Fruit fly (Drosophila melanogaster) whole organism, embryonic: Measurements from ENCODE around the gene CG15395.

Source experiments
- CG10267 ChIP-seq: fragments of 200-800 bp; sonication (Bioruptor generic); optimal IDR thresholded peaks from 2 replicates; lab custom pipeline; 2018; ENCODE audit warnings: missing biosample characterization, mild to moderate bottlenecking, missing genetic modification characterization, moderate library complexity
- CG10565 ChIP-seq: fragments of 200-800 bp; sonication (Bioruptor generic); optimal IDR thresholded peaks from 3 replicates; lab custom pipeline; 2016; ENCODE audit warnings: missing biosample characterization, mild to moderate bottlenecking, missing genetic modification characterization
- CG11398 ChIP-seq: fragments of 200-800 bp; sonication (Bioruptor generic); optimal IDR thresholded peaks from 2 replicates; lab custom pipeline; 2016; ENCODE audit warnings: missing biosample characterization, missing genetic modification characterization
- CG12299 ChIP-seq: fragments of 200-800 bp; sonication (Bioruptor generic); optimal IDR thresholded peaks from 2 replicates; lab custom pipeline; 2018; ENCODE audit warnings: missing biosample characterization, mild to moderate bottlenecking, missing genetic modification characterization
- CG14710 ChIP-seq: fragments of 200-800 bp; sonication (Bioruptor generic); optimal IDR thresholded peaks from 3 replicates; lab custom pipeline; 2019; ENCODE audit warnings: missing biosample characterization, mild to moderate bottlenecking, missing genetic modification characterization, moderate library complexity
- CG15479 ChIP-seq: fragments of 200-800 bp; sonication (Bioruptor generic); optimal IDR thresholded peaks from 3 replicates; lab custom pipeline; 2019; ENCODE audit warnings: missing biosample characterization, mild to moderate bottlenecking, missing genetic modification characterization, moderate library complexity
- CG2712 ChIP-seq: fragments of 200-800 bp; optimal IDR thresholded peaks from 3 replicates; lab custom pipeline; 2019; ENCODE audit warnings: missing biosample characterization, mild to moderate bottlenecking, missing genetic modification characterization, moderate library complexity
- CG31441 ChIP-seq: fragments of 200-800 bp; sonication (Bioruptor generic); IDR thresholded peaks from 2 replicates; pipeline ENCODE4 v1.3.6; 2022; ENCODE audit warnings: missing biosample characterization, missing genetic modification characterization
- CG3281 ChIP-seq: fragments of 200-800 bp; sonication (Bioruptor generic); optimal IDR thresholded peaks from 3 replicates; lab custom pipeline; 2017; ENCODE audit warnings: missing biosample characterization, mild to moderate bottlenecking, missing genetic modification characterization
- CG7556 ChIP-seq: fragments of 200-800 bp; sonication (Bioruptor generic); optimal IDR thresholded peaks from 2 replicates; lab custom pipeline; 2017; ENCODE audit warnings: missing biosample characterization, mild to moderate bottlenecking, missing genetic modification characterization
- CG8281 ChIP-seq: fragments of 200-800 bp; sonication (Bioruptor generic); optimal IDR thresholded peaks from 2 replicates; lab custom pipeline; 2018; ENCODE audit warnings: missing biosample characterization, mild to moderate bottlenecking, missing genetic modification characterization, moderate library complexity
- CG8478 ChIP-seq: fragments of >200 bp; optimal IDR thresholded peaks from 2 replicates; lab custom pipeline; 2018
- CTCF ChIP-seq: fragments of 200-800 bp; sonication (Bioruptor generic); optimal IDR thresholded peaks from 2 replicates; lab custom pipeline; 2017; ENCODE audit warnings: missing biosample characterization, mild to moderate bottlenecking, missing genetic modification characterization, moderate library complexity
- Dad ChIP-seq: fragments of 200-800 bp; sonication (Bioruptor generic); optimal IDR thresholded peaks from 3 replicates; lab custom pipeline; 2016; ENCODE audit warnings: missing biosample characterization, missing genetic modification characterization
- Deaf1 ChIP-seq: fragments of 200-800 bp; optimal IDR thresholded peaks from 3 replicates; lab custom pipeline; 2019; ENCODE audit warnings: missing biosample characterization, mild to moderate bottlenecking, missing genetic modification characterization, moderate library complexity
- E2f2 ChIP-seq: fragments of 200-800 bp; sonication (Bioruptor generic); IDR thresholded peaks from 2 replicates; pipeline ENCODE4 v1.3.6; 2022; ENCODE audit warnings: missing biosample characterization, missing genetic modification characterization
- Fer2 ChIP-seq: fragments of 200-800 bp; sonication (Bioruptor generic); optimal IDR thresholded peaks from 2 replicates; lab custom pipeline; 2018; ENCODE audit warnings: missing biosample characterization, mild to moderate bottlenecking, missing genetic modification characterization, moderate library complexity
- HHEX ChIP-seq: fragments of 200-800 bp; sonication (Bioruptor generic); optimal IDR thresholded peaks from 3 replicates; lab custom pipeline; 2017; ENCODE audit warnings: missing biosample characterization, mild to moderate bottlenecking, missing genetic modification characterization, missing genetic modification reagents
- HLH54F ChIP-seq: fragments of 200-800 bp; sonication (Bioruptor generic); optimal IDR thresholded peaks from 3 replicates; lab custom pipeline; 2016; ENCODE audit warnings: missing biosample characterization, missing genetic modification characterization
- Hr51 ChIP-seq, 2 experiments: fragments of 200-800 bp; sonication (Bioruptor generic); optimal IDR thresholded peaks; 2 replicates in 1 of 2; 3 replicates in 1 of 2; lab custom pipeline; 2016 to 2018; ENCODE audit warnings: missing biosample characterization in 2 of 2, missing genetic modification characterization in 2 of 2, mild to moderate bottlenecking in 1 of 2, moderate library complexity in 1 of 2
- Mrtf ChIP-seq: fragments of 200-800 bp; sonication (Bioruptor generic); IDR thresholded peaks from 3 replicates; pipeline ENCODE4 v1.3.6; 2022; ENCODE audit warnings: missing biosample characterization, missing genetic modification characterization
- Scr ChIP-seq: fragments of 200-800 bp; sonication (Bioruptor generic); IDR thresholded peaks from 2 replicates; pipeline ENCODE4 v1.3.6; 2022; ENCODE audit warnings: missing biosample characterization, missing genetic modification characterization; ENCODE audit not compliant: partially characterized antibody
- Xbp1 ChIP-seq: fragments of 200-800 bp; sonication (Bioruptor generic); optimal IDR thresholded peaks from 3 replicates; lab custom pipeline; 2016; ENCODE audit warnings: missing biosample characterization, mild to moderate bottlenecking, missing genetic modification characterization
- amos ChIP-seq: fragments of 200-800 bp; sonication (Bioruptor generic); IDR thresholded peaks from 2 replicates; pipeline ENCODE4 v1.3.6; 2022; ENCODE audit warnings: missing biosample characterization, missing genetic modification characterization; ENCODE audit not compliant: partially characterized antibody
- btn ChIP-seq: fragments of 200-800 bp; sonication (Bioruptor generic); optimal IDR thresholded peaks from 2 replicates; lab custom pipeline; 2016; ENCODE audit warnings: missing biosample characterization, missing genetic modification characterization
- chm ChIP-seq: fragments of 200-800 bp; sonication (Bioruptor generic); IDR thresholded peaks from 2 replicates; pipeline ENCODE4 v1.3.6; 2022; ENCODE audit warnings: missing biosample characterization, missing genetic modification characterization
- chn ChIP-seq: fragments of 200-800 bp; sonication (Bioruptor generic); optimal IDR thresholded peaks from 2 replicates; lab custom pipeline; 2016; ENCODE audit warnings: missing biosample characterization, missing genetic modification characterization
- crp ChIP-seq, 2 experiments: fragments of 200-800 bp; sonication (Bioruptor generic); optimal IDR thresholded peaks; 2 replicates in 1 of 2; 3 replicates in 1 of 2; lab custom pipeline; 2017; ENCODE audit warnings: missing biosample characterization in 2 of 2, missing genetic modification characterization in 2 of 2, mild to moderate bottlenecking in 1 of 2, moderate library complexity in 1 of 2
- exex ChIP-seq: fragments of 200-800 bp; sonication (Bioruptor generic); optimal IDR thresholded peaks from 4 replicates; lab custom pipeline; 2018; ENCODE audit warnings: missing biosample characterization, mild to moderate bottlenecking, missing genetic modification characterization, moderate library complexity
- gcm ChIP-seq: fragments of 200-800 bp; sonication (Bioruptor generic); optimal IDR thresholded peaks from 2 replicates; lab custom pipeline; 2019; ENCODE audit warnings: missing biosample characterization, mild to moderate bottlenecking, missing genetic modification characterization, moderate library complexity
- grn ChIP-seq: fragments of 200-800 bp; sonication (Bioruptor generic); optimal IDR thresholded peaks from 3 replicates; lab custom pipeline; 2017; ENCODE audit warnings: missing biosample characterization, missing genetic modification characterization
- h ChIP-seq: fragments of >200 bp; optimal IDR thresholded peaks from 2 replicates; lab custom pipeline; 2017
- hb ChIP-seq: fragments of 200-800 bp; sonication (Bioruptor generic); IDR thresholded peaks from 3 replicates; pipeline ENCODE4 v1.3.6; 2022; ENCODE audit warnings: missing biosample characterization, missing genetic modification characterization; ENCODE audit not compliant: partially characterized antibody
- inv ChIP-seq: fragments of 200-800 bp; sonication (Bioruptor generic); IDR thresholded peaks from 2 replicates; pipeline ENCODE4 v1.3.6; 2022; ENCODE audit warnings: missing biosample characterization, missing genetic modification characterization; ENCODE audit not compliant: partially characterized antibody
- jumu ChIP-seq: fragments of 200-800 bp; sonication (Bioruptor generic); optimal IDR thresholded peaks from 3 replicates; lab custom pipeline; 2016; ENCODE audit warnings: missing biosample characterization, missing genetic modification characterization
- kay ChIP-seq: fragments of 200-800 bp; sonication (Bioruptor generic); optimal IDR thresholded peaks from 2 replicates; lab custom pipeline; 2016; ENCODE audit warnings: missing biosample characterization, missing genetic modification characterization
- mirr ChIP-seq: fragments of 200-800 bp; sonication (Bioruptor generic); optimal IDR thresholded peaks from 3 replicates; lab custom pipeline; 2018; ENCODE audit warnings: missing biosample characterization, mild to moderate bottlenecking, missing genetic modification characterization
- peb ChIP-seq: fragments of 200-800 bp; sonication (Bioruptor generic); IDR thresholded peaks from 2 replicates; pipeline ENCODE4 v1.3.6; 2022; ENCODE audit warnings: missing biosample characterization, missing genetic modification characterization
- pfk ChIP-seq: fragments of 200-800 bp; sonication (Bioruptor generic); optimal IDR thresholded peaks from 2 replicates; lab custom pipeline; 2018; ENCODE audit warnings: missing biosample characterization, mild to moderate bottlenecking, missing genetic modification characterization, moderate library complexity
- pzg ChIP-seq: fragments of 200-800 bp; sonication (Bioruptor generic); optimal IDR thresholded peaks from 3 replicates; lab custom pipeline; 2018; ENCODE audit warnings: missing biosample characterization, mild to moderate bottlenecking, missing genetic modification characterization, moderate library complexity
- sens ChIP-seq: fragments of 200-800 bp; sonication (Bioruptor generic); peaks from one replicate; lab custom pipeline; 2016; ENCODE audit warnings: missing biosample characterization, missing genetic modification characterization
- stc ChIP-seq: fragments of 200-800 bp; sonication (Bioruptor generic); IDR thresholded peaks from 2 replicates; pipeline ENCODE4 v1.3.6; 2022; ENCODE audit warnings: missing biosample characterization, missing genetic modification characterization
- stwl ChIP-seq: fragments of 200-800 bp; sonication (Bioruptor generic); optimal IDR thresholded peaks from 3 replicates; lab custom pipeline; 2018; ENCODE audit warnings: missing biosample characterization, mild to moderate bottlenecking, missing genetic modification characterization, moderate library complexity
- unpg ChIP-seq: fragments of 200-800 bp; sonication (Bioruptor generic); optimal IDR thresholded peaks from 3 replicates; lab custom pipeline; 2018; ENCODE audit warnings: missing biosample characterization, mild to moderate bottlenecking, missing genetic modification characterization, moderate library complexity
- vvl ChIP-seq: fragments of 200-800 bp; sonication (Bioruptor generic); IDR thresholded peaks from 2 replicates; pipeline ENCODE4 v1.3.6; 2022; ENCODE audit warnings: missing biosample characterization, missing genetic modification characterization
- wdn ChIP-seq: fragments of 200-800 bp; sonication (Bioruptor generic); IDR thresholded peaks from 2 replicates; pipeline ENCODE4 v1.3.6; 2022; ENCODE audit warnings: missing biosample characterization, missing genetic modification characterization
- zf30C ChIP-seq: fragments of 200-800 bp; sonication (Bioruptor generic); optimal IDR thresholded peaks from 3 replicates; lab custom pipeline; 2018; ENCODE audit warnings: missing biosample characterization, mild to moderate bottlenecking, missing genetic modification characterization

The CG15395 gene

DNA sequence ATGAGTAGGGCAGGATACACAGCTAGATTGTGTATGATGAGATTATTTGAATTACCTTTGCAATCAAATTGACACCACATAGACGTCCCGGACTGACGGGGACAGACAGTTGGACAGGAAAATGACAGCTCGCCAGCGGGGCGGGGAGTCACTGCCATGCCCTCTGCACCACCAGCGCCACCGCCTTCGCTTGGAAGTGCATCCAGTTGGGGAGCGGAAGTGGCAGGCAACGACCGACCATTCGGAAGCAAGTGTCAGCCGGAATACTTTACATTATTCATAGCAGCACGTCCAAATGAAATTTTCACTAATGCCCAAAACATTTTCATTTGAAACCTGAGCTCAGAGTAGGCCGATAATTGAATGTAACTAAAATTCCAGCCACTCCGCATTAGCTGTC lies at the start of gene CG15395:
CG15395 (plus strand) TSS at position 301 of the 400 bp plus-strand sequence.
- TF ChIP-seq Hr51 (GFP tag; optimal IDR thresholded peaks at IDR 0.05; lab: Kevin White, UChicago) (no peak), Xbp1 (GFP tag; lab: Kevin White, UChicago) (no peak), CG10267 (no peak), btn (GFP tag; lab: Kevin White, UChicago) (no peak), CG15479 (GFP tag; lab: Kevin White, UChicago) (no peak), zf30C (no peak), CG11398 (GFP tag; lab: Kevin White, UChicago) (no peak), Deaf1 (tag; lab: Kevin White, UChicago) (no peak), HLH54F (no peak), h (no peak), gcm (no peak), CG12299 (tag; lab: Kevin White, UChicago) (no peak), Fer2 (tag; lab: Kevin White, UChicago) (no peak)

DNA sequence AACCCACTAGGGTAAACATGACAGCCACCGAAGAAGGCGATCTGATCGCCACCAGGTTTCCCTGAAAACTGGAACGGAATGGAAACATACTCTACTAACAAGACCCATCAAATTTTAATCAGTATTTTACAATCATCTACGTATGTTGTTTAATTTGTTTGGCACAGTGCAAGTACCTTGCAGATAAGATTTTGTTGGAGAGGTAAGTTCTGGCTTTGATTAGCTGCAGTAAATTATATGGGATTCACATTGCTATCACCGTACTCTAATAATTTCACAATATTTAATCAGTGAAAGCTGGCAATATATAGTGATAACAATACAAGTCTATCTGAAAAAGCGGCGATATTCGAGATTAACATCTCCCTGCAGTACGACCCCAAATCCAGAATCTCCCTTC lies 45.0 kb upstream of the CG15395 start, which contains the start of gene Cyp309a1:
Cyp309a1 (minus strand) TSS at position 73 of the 400 bp plus-strand sequence.
- TF ChIP-seq CG3281 (no peak), pfk (GFP tag; lab: Kevin White, UChicago) (peak; percentile 15), grn (peak; percentile 23), inv (no peak), mirr (GFP tag; lab: Kevin White, UChicago) (peak; percentile 4), exex (peak; percentile 74)

DNA sequence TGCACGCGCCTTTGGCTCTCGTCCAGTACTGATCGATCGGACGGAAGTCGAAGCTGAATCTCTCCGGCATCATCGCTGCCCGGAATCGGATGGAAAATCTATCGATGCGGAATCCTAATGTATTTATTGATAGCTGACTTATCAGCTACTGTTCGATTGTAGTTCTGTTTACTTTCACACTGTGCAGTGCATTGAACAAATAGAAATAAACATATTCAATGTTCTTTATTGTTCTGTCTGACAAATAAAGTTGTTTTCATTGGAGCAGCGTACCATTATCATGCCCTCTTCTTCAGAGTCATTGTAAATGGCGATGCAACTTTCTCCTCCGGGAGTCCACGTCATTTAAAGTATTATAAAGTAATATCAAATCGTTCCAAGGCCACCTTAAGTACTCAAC lies 36.9 kb upstream of the CG15395 start, which contains the start of gene Cyp309a2:
Cyp309a2 (minus strand) TSS at position 101 of the 400 bp plus-strand sequence.
- TF ChIP-seq jumu (GFP tag; lab: Kevin White, UChicago): no peak
- TF ChIP-seq CG7556 (GFP tag; lab: Kevin White, UChicago): no peak
- no peak for TF ChIP-seq CG8281 (tag; lab: Kevin White, UChicago)
- peak; percentile 51 for TF ChIP-seq sens
- TF ChIP-seq hb (GFP tag; lab: Robert Waterston, UW): 0 out of 3 replicates have a peak, but pooled peaks have one; percentile 28

DNA sequence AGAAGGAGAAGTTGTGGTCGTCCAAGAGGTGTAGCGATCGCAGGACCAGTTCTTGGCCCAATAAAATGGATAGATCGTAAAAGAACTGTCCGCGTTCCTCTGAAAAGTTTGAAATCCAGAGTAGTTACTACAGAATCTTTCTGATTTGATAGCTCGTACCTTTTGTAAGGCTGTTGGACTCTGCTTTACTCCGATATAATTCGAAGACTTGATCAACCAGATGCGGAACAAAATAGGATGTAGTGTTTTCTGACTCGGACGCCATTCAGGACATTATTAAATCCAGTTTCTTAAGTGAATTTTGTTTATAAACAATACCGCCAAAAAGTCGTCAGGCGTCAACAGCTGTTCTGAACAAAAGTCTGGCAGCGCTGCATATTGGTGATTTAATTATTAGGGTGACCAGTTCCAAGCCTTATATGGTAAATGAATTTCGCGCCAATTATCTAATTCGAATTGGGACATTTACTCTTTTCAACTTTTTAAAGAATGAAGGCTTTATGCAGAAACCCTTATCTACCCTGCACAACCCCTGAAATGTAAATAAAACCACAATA lies 35.0 kb upstream of the CG15395 start, which contains the start of the genes Rad1 and Sws1:
Rad1 (minus strand) TSS at position 336 of the 557 bp plus-strand sequence.
Sws1 (minus strand) TSS at position 336 of the 557 bp plus-strand sequence.
- TF ChIP-seq amos (GFP tag; lab: Robert Waterston, UW) (0 out of 2 replicates have a peak, but pooled peaks have one; percentile 12), stc (GFP tag; lab: Robert Waterston, UW) (no peak), chm (GFP tag; lab: Robert Waterston, UW) (no peak), Dad (GFP tag; lab: Kevin White, UChicago) (no peak), peb (GFP tag; lab: Robert Waterston, UW) (no peak), vvl (GFP tag; lab: Robert Waterston, UW) (peak; percentile 78), CG14710 (tag; lab: Kevin White, UChicago) (peak; percentile 24), HHEX (GFP tag; lab: Kevin White, UChicago) (no peak), Mrtf (GFP tag; lab: Robert Waterston, UW) (no peak), E2f2 (GFP tag; lab: Robert Waterston, UW) (peak; percentile 95), kay (GFP tag; lab: Kevin White, UChicago) (no peak), CTCF (peak; percentile 57), unpg (GFP tag; lab: Kevin White, UChicago) (no peak), chn (GFP tag; lab: Kevin White, UChicago) (no peak), CG31441 (no peak), stwl (peak; percentile 68), wdn (GFP tag; lab: Robert Waterston, UW) (no peak), CG10267 (peak; percentile 55), CG2712 (tag; lab: Kevin White, UChicago) (no peak), CG8478 (no peak), pzg (peak; percentile 72), CG10565 (no peak), crp (GFP tag; optimal IDR thresholded peaks at IDR 0.05; lab: Kevin White, UChicago) (peak; percentile 66 to 93), Scr (GFP tag; lab: Robert Waterston, UW) (0 out of 2 replicates have a peak, but pooled peaks have one; percentile 21)
